Worm (Caenorhabditis elegans): ENCODE results near the gene lgc-4.

- TF ChIP-seq fax-1 (tag; optimal IDR thresholded peaks at IDR 0.05), result no peak
- no peak for TF ChIP-seq ama-1 (optimal IDR thresholded peaks at IDR 0.05)
Observed at ce11 chrX:9283026-9283425, 41.0 kb upstream of the lgc-4 start, which contains the start of gene B0416.11.
